Fruit fly (Drosophila melanogaster) whole organism, pupa: ENCODE data around the gene beta'COP.

ENCODE experiments used
- CG10348 ChIP-seq: fragments of 200-800 bp; sonication (Bioruptor generic); IDR thresholded peaks from 2 replicates; pipeline ENCODE4 v1.3.6; 2022; ENCODE audit warnings: missing biosample characterization, missing genetic modification characterization
- CG12605 ChIP-seq: fragments of 200-800 bp; sonication (Bioruptor generic); IDR thresholded peaks from 2 replicates; pipeline ENCODE4 v1.3.6; 2022; ENCODE audit warnings: missing biosample characterization, missing genetic modification characterization
- CG13204 ChIP-seq: fragments of 200-800 bp; sonication (Bioruptor generic); optimal IDR thresholded peaks from 2 replicates; lab custom pipeline; 2018; ENCODE audit warnings: missing biosample characterization, mild to moderate bottlenecking, missing genetic modification characterization, moderate library complexity
- CG14655 ChIP-seq: fragments of 200-800 bp; sonication (Bioruptor generic); optimal IDR thresholded peaks from 3 replicates; lab custom pipeline; 2017; ENCODE audit warnings: mild to moderate bottlenecking, missing biosample characterization, missing genetic modification reagents, missing genetic modification characterization
- CG15710 ChIP-seq: fragments of 200-800 bp; sonication (Bioruptor generic); optimal IDR thresholded peaks from 2 replicates; lab custom pipeline; 2018; ENCODE audit warnings: missing biosample characterization, mild to moderate bottlenecking, missing genetic modification characterization, moderate library complexity
- CG32121 ChIP-seq: fragments of 200-800 bp; sonication (Bioruptor generic); IDR thresholded peaks from 2 replicates; pipeline ENCODE4 v1.3.6; 2022; ENCODE audit warnings: missing biosample characterization, missing genetic modification characterization
- CG34367 ChIP-seq: fragments of 200-800 bp; sonication (Bioruptor generic); optimal IDR thresholded peaks from 2 replicates; lab custom pipeline; 2018; ENCODE audit warnings: missing biosample characterization, mild to moderate bottlenecking, missing genetic modification characterization
- CG8159 ChIP-seq: fragments of 200-800 bp; sonication (Bioruptor generic); optimal IDR thresholded peaks from 3 replicates; lab custom pipeline; 2018; ENCODE audit warnings: missing biosample characterization, mild to moderate bottlenecking, missing genetic modification characterization, moderate library complexity
- CG9948 ChIP-seq: fragments of 200-800 bp; sonication (Bioruptor generic); optimal IDR thresholded peaks from 2 replicates; lab custom pipeline; 2018; ENCODE audit warnings: missing biosample characterization, mild to moderate bottlenecking, missing genetic modification characterization, moderate library complexity
- D1 ChIP-seq: fragments of 200-800 bp; sonication (Bioruptor generic); optimal IDR thresholded peaks from 2 replicates; lab custom pipeline; 2018; ENCODE audit warnings: missing biosample characterization, mild to moderate bottlenecking, missing genetic modification characterization, moderate library complexity
- Snoo ChIP-seq: fragments of 200-800 bp; sonication (Bioruptor generic); optimal IDR thresholded peaks from 3 replicates; lab custom pipeline; 2017; ENCODE audit warnings: missing biosample characterization, mild to moderate bottlenecking, missing genetic modification characterization, inconsistent platforms
- fd96Ca ChIP-seq: fragments of 200-800 bp; sonication (Bioruptor generic); IDR thresholded peaks from 3 replicates; pipeline ENCODE4 v1.3.6; 2022; ENCODE audit warnings: missing biosample characterization, missing genetic modification characterization
- gl ChIP-seq: fragments of 200-800 bp; sonication (Bioruptor generic); optimal IDR thresholded peaks from 2 replicates; lab custom pipeline; 2018; ENCODE audit warnings: missing biosample characterization, mild to moderate bottlenecking, missing genetic modification characterization
- rn ChIP-seq: fragments of 200-800 bp; sonication (Bioruptor generic); IDR thresholded peaks from 2 replicates; pipeline ENCODE4 v1.3.6; 2022; ENCODE audit warnings: missing biosample characterization, missing genetic modification characterization

DNA sequence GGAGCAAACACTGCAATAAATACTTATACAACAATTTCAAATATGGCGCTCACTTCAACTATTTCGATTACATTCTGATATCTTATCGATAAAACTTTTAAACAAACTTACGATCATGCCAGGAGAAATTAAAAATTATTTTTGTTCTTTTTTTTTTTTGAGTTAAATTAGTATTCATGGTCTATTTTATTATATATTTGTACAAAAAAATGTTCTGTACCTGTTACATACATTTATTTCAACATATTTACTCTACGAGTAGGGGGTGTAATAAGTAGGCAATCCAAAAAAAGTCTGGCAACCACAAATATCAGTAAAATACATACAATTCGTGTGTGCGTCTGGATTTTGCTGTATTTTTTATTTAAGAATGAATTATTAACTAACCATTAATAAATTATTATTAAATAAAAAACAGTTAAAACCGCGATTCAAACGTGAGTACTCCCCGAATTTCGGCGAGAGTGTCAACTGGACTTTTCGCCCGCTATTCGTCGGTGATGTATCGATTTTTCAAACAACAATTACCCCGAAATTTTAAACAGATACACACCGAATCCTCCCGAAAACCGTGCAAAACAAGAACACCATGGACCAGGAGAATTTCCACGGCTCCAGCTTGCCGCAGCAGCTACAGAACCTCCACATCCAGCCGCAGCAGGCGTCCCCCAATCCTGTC lies 3.8 kb downstream of the beta'COP start, which contains the start of gene loqs:
- TF ChIP-seq D1 (tag; lab: Kevin White, UChicago) = no peak
- TF ChIP-seq gl (tag; lab: Kevin White, UChicago) = no peak
- TF ChIP-seq CG32121 (GFP tag; lab: Robert Waterston, UW) = no peak
- TF ChIP-seq CG15710 (tag; lab: Kevin White, UChicago) = no peak
- TF ChIP-seq rn = no peak
- no peak for TF ChIP-seq CG8159 (tag; lab: Kevin White, UChicago)
- no peak for TF ChIP-seq CG14655 (GFP tag; lab: Kevin White, UChicago)
- TF ChIP-seq CG9948 (tag; lab: Kevin White, UChicago) = no peak
- TF ChIP-seq CG10348 = no peak
- no peak for TF ChIP-seq CG13204 (GFP tag; lab: Kevin White, UChicago)
- TF ChIP-seq CG34367 (tag; lab: Kevin White, UChicago) = no peak
- TF ChIP-seq Snoo (tag; lab: Kevin White, UChicago) = no peak
- TF ChIP-seq CG12605 (GFP tag; lab: Robert Waterston, UW) = no peak
- TF ChIP-seq fd96Ca (GFP tag; lab: Robert Waterston, UW) = no peak
